Worm (Caenorhabditis elegans): ENCODE data around the gene C08E3.13.
"Not testable (repeated sequence)": the region's sequence is repeated elsewhere in the genome, so short reads cannot be mapped to it uniquely, and the experiment has no call there.

The C08E3.13 gene

ce11 chrII:1666025-1666424 lies 33.9 kb upstream of the C08E3.13 start, which contains the start of gene srlf-29:
Gene srlf-29 (plus strand): TSS chrII:1666325.
- TF ChIP-seq eor-1 (tag; optimal IDR thresholded peaks at IDR 0.05) (no peak), egl-5 (tag; optimal IDR thresholded peaks at IDR 0.05) (no peak), lin-39 (tag; optimal IDR thresholded peaks at IDR 0.05) (no peak), ama-1 (optimal IDR thresholded peaks at IDR 0.05) (no peak), elt-2 (tag; optimal IDR thresholded peaks at IDR 0.05) (no peak), nhr-28 (tag; optimal IDR thresholded peaks at IDR 0.05) (no peak), unc-62 (GFP tag; optimal IDR thresholded peaks at IDR 0.05) (no peak), sea-2 (GFP tag; optimal IDR thresholded peaks at IDR 0.05) (no peak), lsy-12 (tag; optimal IDR thresholded peaks at IDR 0.05) (no peak), R02D3.7 (tag; optimal IDR thresholded peaks at IDR 0.05) (no peak), nhr-23 (tag; optimal IDR thresholded peaks at IDR 0.05) (no peak), ZK546.5 (tag; optimal IDR thresholded peaks at IDR 0.05) (no peak), fkh-10 (GFP tag; optimal IDR thresholded peaks at IDR 0.05) (no peak)

DNA sequence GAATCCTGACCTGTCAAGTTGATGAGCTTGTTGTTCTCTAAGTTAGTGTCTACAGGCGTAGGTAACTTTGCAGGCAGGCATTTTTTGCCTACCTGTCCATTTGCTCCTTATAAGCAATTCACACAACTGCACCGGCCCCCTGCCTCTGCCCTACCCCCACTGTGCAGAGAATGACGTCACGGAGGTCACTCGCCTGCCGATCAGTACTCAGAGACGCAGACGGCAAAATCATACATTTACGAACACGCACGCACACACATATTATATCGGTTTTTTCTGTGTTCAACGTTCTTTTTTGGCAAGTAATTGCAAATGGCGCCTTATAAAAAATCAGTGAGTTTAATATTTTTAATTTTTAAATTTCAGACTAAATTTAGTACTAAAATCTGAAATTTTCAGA lies 31.4 kb upstream of the C08E3.13 start, which contains the start of gene duxl-1:
TSS of gene duxl-1 (plus strand) at position 184 of the 400 bp plus-strand sequence.
- TF ChIP-seq ama-1 (optimal IDR thresholded peaks at IDR 0.05) (no peak), nhr-25 (tag; optimal IDR thresholded peaks at IDR 0.05) (peak; percentile 9), zag-1 (tag; optimal IDR thresholded peaks at IDR 0.05) (no peak), egl-27 (tag; optimal IDR thresholded peaks at IDR 0.05) (no peak), lin-39 (tag; optimal IDR thresholded peaks at IDR 0.05) (no peak), nhr-23 (tag; optimal IDR thresholded peaks at IDR 0.05) (peak; percentile 37), elt-2 (tag; optimal IDR thresholded peaks at IDR 0.05) (peak; percentile 54), nhr-76 (tag; optimal IDR thresholded peaks at IDR 0.05) (no peak), ceh-9 (tag; optimal IDR thresholded peaks at IDR 0.05) (no peak), aly-2 (tag; optimal IDR thresholded peaks at IDR 0.05) (no peak), pha-4 (tag; optimal IDR thresholded peaks at IDR 0.05) (no peak), lin-15B (tag; optimal IDR thresholded peaks at IDR 0.05) (peak; percentile 6)

DNA sequence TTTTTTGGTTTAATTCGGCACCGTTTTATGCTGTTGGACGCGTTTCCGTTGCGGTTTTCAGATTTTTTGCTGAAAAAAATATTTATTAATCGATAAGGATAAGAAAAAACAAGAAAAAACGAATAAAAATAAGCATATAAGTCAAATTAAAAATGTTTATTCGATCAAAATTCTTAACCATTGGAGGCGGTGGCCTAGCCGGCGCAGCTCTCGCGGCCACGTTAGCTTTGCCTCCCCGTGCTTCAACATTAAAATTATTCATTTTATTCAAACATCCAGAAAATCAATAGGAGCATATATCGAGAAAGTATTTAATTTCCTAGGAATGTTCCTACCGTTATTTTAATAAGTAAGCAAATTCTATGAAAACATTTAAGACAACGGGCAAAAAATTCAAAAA lies 30.8 kb upstream of the C08E3.13 start, which contains the start of gene ZC204.14:
TSS of gene ZC204.14 (minus strand) at position 69 of the 400 bp plus-strand sequence.
- TF ChIP-seq ama-1 (optimal IDR thresholded peaks at IDR 0.05) (no peak), pha-4 (tag; optimal IDR thresholded peaks at IDR 0.05) (no peak), nhr-43 (tag; optimal IDR thresholded peaks at IDR 0.05; ENCODE audit: poor library complexity, severe bottlenecking) (no peak), lin-39 (tag; optimal IDR thresholded peaks at IDR 0.05) (no peak), lsy-12 (tag; optimal IDR thresholded peaks at IDR 0.05) (no peak), nhr-25 (tag; optimal IDR thresholded peaks at IDR 0.05) (no peak), egl-5 (tag; optimal IDR thresholded peaks at IDR 0.05) (no peak), hmg-11 (tag; optimal IDR thresholded peaks at IDR 0.05) (no peak), ceh-16 (tag; optimal IDR thresholded peaks at IDR 0.05) (no peak), nfya-1 (tag; optimal IDR thresholded peaks at IDR 0.05; ENCODE audit: insufficient read depth) (no peak), pqm-1 (tag; optimal IDR thresholded peaks at IDR 0.05) (no peak), nhr-76 (tag; optimal IDR thresholded peaks at IDR 0.05) (no peak), ztf-11 (tag; optimal IDR thresholded peaks at IDR 0.05) (no peak), eor-1 (tag; optimal IDR thresholded peaks at IDR 0.05) (no peak), nhr-67 (tag; optimal IDR thresholded peaks at IDR 0.05) (no peak), sea-2 (GFP tag; optimal IDR thresholded peaks at IDR 0.05) (no peak), nhr-11 (tag; optimal IDR thresholded peaks at IDR 0.05) (no peak), snpc-4 (tag; optimal IDR thresholded peaks at IDR 0.05) (no peak), nhr-77 (tag; optimal IDR thresholded peaks at IDR 0.05) (no peak)

DNA sequence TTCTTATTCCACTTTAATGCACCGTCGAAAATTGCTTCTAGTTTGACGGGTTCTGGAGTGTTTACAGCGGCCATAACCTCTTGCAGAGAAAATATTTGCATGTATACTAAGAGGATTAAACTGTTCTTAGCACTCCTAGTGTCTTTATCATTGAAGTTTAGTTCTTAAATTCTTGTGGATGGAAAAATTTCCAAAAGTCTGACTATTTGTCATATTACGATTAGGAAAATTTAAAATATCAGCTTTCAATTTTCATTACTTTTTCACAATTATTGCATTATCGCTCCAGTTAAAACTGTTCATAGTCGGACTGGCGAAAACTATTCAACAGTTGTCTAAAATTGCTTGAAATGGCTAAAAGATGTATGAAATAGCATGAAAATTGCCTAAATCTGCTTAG lies 28.8 kb upstream of the C08E3.13 start, which contains the start of gene ZC204.13:
TSS of gene ZC204.13 (minus strand) at position 101 of the 400 bp plus-strand sequence.
- TF ChIP-seq sea-2 (GFP tag; optimal IDR thresholded peaks at IDR 0.05); jun-1 (tag; optimal IDR thresholded peaks at IDR 0.05); hmg-11 (tag; optimal IDR thresholded peaks at IDR 0.05): not testable (repeated sequence)

DNA sequence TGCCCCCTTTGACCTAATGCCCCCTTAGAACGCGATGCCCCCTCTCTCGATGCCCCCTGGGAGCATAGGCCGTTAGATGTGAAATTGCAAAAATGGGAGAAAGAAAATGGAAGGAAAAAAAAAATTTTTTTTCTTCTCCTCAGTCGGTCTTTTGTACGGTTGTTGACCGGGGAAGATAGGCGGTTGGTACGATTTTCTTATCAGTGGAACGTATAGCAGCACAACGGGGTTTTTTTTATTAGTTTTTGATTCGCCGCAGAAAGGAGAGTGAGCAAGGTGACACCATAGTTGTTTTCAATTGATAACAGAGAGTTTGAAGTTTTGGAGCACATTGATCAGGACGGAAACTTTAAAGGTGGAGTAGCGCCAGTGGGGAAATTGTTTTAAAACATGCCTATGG lies 27.6 kb upstream of the C08E3.13 start:
- TF ChIP-seq pqm-1 (tag; optimal IDR thresholded peaks at IDR 0.05) (peak; percentile 31), elt-2 (tag; optimal IDR thresholded peaks at IDR 0.05) (peak; percentile 84)

DNA sequence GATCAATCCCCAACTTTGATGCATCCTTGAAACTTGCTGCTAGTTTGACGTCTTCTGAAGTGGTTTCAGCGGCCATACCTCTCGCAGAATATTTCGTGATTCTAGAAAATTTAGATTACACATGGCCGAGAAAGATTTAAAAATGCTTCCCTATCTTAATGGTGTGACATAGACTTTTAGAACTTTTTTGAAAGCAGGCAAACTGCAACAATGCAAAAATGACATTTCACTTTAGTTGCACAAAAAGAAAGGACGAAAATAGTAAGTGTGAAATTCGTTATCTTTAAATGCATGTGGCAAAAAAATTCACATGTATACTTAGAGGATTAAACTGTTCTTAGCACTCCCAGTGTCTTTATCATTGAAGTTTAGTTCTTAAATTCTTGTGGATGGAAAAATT lies 25.1 kb upstream of the C08E3.13 start, which contains the start of gene ZC204.12:
TSS of gene ZC204.12 (minus strand) at position 101 of the 400 bp plus-strand sequence.
- TF ChIP-seq ceh-28 (tag; optimal IDR thresholded peaks at IDR 0.05), result no peak
- TF ChIP-seq fkh-10 (GFP tag; optimal IDR thresholded peaks at IDR 0.05), result no peak
- TF ChIP-seq mml-1 (tag; optimal IDR thresholded peaks at IDR 0.05), result no peak
- TF ChIP-seq nhr-76 (tag; optimal IDR thresholded peaks at IDR 0.05), result no peak
- TF ChIP-seq unc-62 (GFP tag; optimal IDR thresholded peaks at IDR 0.05), result no peak
- no peak for TF ChIP-seq nfya-1 (tag; optimal IDR thresholded peaks at IDR 0.05; ENCODE audit: insufficient read depth)
- TF ChIP-seq lsy-12 (tag; optimal IDR thresholded peaks at IDR 0.05), result no peak
- no peak for TF ChIP-seq daf-12 (tag; optimal IDR thresholded peaks at IDR 0.05)
- no peak for TF ChIP-seq ZK546.5 (tag; optimal IDR thresholded peaks at IDR 0.05)
- TF ChIP-seq tbx-2 (tag; optimal IDR thresholded peaks at IDR 0.05), result no peak
- no peak for TF ChIP-seq snpc-4 (tag; optimal IDR thresholded peaks at IDR 0.05)
- no peak for TF ChIP-seq pha-4 (tag; optimal IDR thresholded peaks at IDR 0.05)
- TF ChIP-seq nhr-77 (tag; optimal IDR thresholded peaks at IDR 0.05), result no peak
- TF ChIP-seq mdl-1 (tag; optimal IDR thresholded peaks at IDR 0.05), result no peak
- no peak for TF ChIP-seq aly-2 (tag; optimal IDR thresholded peaks at IDR 0.05)
- no peak for TF ChIP-seq elt-3 (tag; optimal IDR thresholded peaks at IDR 0.05)

Measured in whole organism, L3 larva.